Fruit fly (Drosophila melanogaster) whole organism, embryonic: ENCODE measurements around the gene RunxB.

Experiments
- ATbp ChIP-seq: fragments of 200-800 bp; sonication (Bioruptor generic); optimal IDR thresholded peaks from 2 replicates; lab custom pipeline; 2017; ENCODE audit warnings: missing biosample characterization, mild to moderate bottlenecking, missing genetic modification characterization, missing genetic modification reagents
- Adf1 ChIP-seq: fragments of 200-800 bp; sonication (Bioruptor generic); IDR thresholded peaks from 2 replicates; pipeline ENCODE4 v1.3.6; 2022; ENCODE audit warnings: missing biosample characterization, missing genetic modification characterization
- Bdp1 ChIP-seq: fragments of 200-800 bp; sonication (Bioruptor generic); optimal IDR thresholded peaks from 3 replicates; lab custom pipeline; 2016; ENCODE audit warnings: missing biosample characterization, missing genetic modification characterization
- C15 ChIP-seq: fragments of 200-800 bp; sonication (Bioruptor generic); IDR thresholded peaks from 3 replicates; pipeline ENCODE4 v1.3.6; 2022; ENCODE audit warnings: missing biosample characterization, missing genetic modification characterization
- CG10366 ChIP-seq: fragments of 200-800 bp; sonication (Bioruptor generic); IDR thresholded peaks from 2 replicates; pipeline ENCODE4 v1.3.6; 2022; ENCODE audit warnings: missing biosample characterization, missing genetic modification characterization
- CG11560 ChIP-seq: fragments of 200-800 bp; sonication (Bioruptor generic); IDR thresholded peaks from 3 replicates; pipeline ENCODE4 v1.3.6; 2022; ENCODE audit warnings: missing biosample characterization, missing genetic modification characterization
- CG12071 ChIP-seq: fragments of 200-800 bp; sonication (Bioruptor generic); optimal IDR thresholded peaks from 3 replicates; lab custom pipeline; 2018; ENCODE audit warnings: missing biosample characterization, mild to moderate bottlenecking, missing genetic modification characterization
- CG12236 ChIP-seq: fragments of 200-800 bp; sonication (Bioruptor generic); optimal IDR thresholded peaks from 2 replicates; lab custom pipeline; 2016; ENCODE audit warnings: missing biosample characterization, missing genetic modification characterization
- CG14667 ChIP-seq: fragments of 200-800 bp; sonication (Bioruptor generic); IDR thresholded peaks from 2 replicates; pipeline ENCODE4 v1.3.6; 2022; ENCODE audit warnings: missing biosample characterization, missing genetic modification characterization
- CG14710 ChIP-seq: fragments of 200-800 bp; sonication (Bioruptor generic); optimal IDR thresholded peaks from 3 replicates; lab custom pipeline; 2019; ENCODE audit warnings: missing biosample characterization, mild to moderate bottlenecking, missing genetic modification characterization, moderate library complexity
- CG15011 ChIP-seq: fragments of 200-800 bp; sonication (Bioruptor generic); optimal IDR thresholded peaks from 3 replicates; lab custom pipeline; 2018; ENCODE audit warnings: missing biosample characterization, mild to moderate bottlenecking, missing genetic modification characterization
- CG1603 ChIP-seq: fragments of 200-800 bp; sonication (Bioruptor generic); optimal IDR thresholded peaks from 2 replicates; lab custom pipeline; 2019; ENCODE audit warnings: missing biosample characterization, mild to moderate bottlenecking, missing genetic modification characterization, moderate library complexity
- CG18262 ChIP-seq: fragments of 200-800 bp; optimal IDR thresholded peaks from 3 replicates; lab custom pipeline; 2019; ENCODE audit warnings: missing biosample characterization, mild to moderate bottlenecking, missing genetic modification characterization, moderate library complexity
- CG2202 ChIP-seq: fragments of 200-800 bp; sonication (Bioruptor generic); optimal IDR thresholded peaks from 2 replicates; lab custom pipeline; 2018; ENCODE audit warnings: missing biosample characterization, mild to moderate bottlenecking, missing genetic modification characterization
- CG2875 ChIP-seq: fragments of 200-800 bp; sonication (Bioruptor generic); optimal IDR thresholded peaks from 2 replicates; lab custom pipeline; 2017; ENCODE audit warnings: missing biosample characterization, mild to moderate bottlenecking, missing genetic modification characterization, missing genetic modification reagents
- CG2889 ChIP-seq: fragments of 200-800 bp; sonication (Bioruptor generic); IDR thresholded peaks from 3 replicates; pipeline ENCODE4 v1.3.6; 2022; ENCODE audit warnings: missing biosample characterization, missing genetic modification characterization
- CG30431 ChIP-seq: fragments of 200-800 bp; sonication (Bioruptor generic); optimal IDR thresholded peaks from 2 replicates; lab custom pipeline; 2017; ENCODE audit warnings: missing biosample characterization, missing genetic modification characterization
- CG31441 ChIP-seq: fragments of 200-800 bp; sonication (Bioruptor generic); IDR thresholded peaks from 2 replicates; pipeline ENCODE4 v1.3.6; 2022; ENCODE audit warnings: missing biosample characterization, missing genetic modification characterization
- CG33557 ChIP-seq: fragments of 200-800 bp; sonication (Bioruptor generic); optimal IDR thresholded peaks from 2 replicates; lab custom pipeline; 2019; ENCODE audit warnings: missing biosample characterization, mild to moderate bottlenecking, missing genetic modification characterization, moderate library complexity
- CG4328 ChIP-seq: fragments of 200-800 bp; sonication (Bioruptor generic); optimal IDR thresholded peaks from 3 replicates; lab custom pipeline; 2017; ENCODE audit warnings: missing biosample characterization, missing genetic modification reagents, missing genetic modification characterization
- CG4617 ChIP-seq: fragments of 200-800 bp; sonication (Bioruptor generic); optimal IDR thresholded peaks from 3 replicates; lab custom pipeline; 2016; ENCODE audit warnings: missing biosample characterization, missing genetic modification characterization, borderline replicate concordance
- CG4730 ChIP-seq: fragments of 200-800 bp; sonication (Bioruptor generic); IDR thresholded peaks from 2 replicates; pipeline ENCODE4 v1.3.6; 2022; ENCODE audit warnings: missing biosample characterization, missing genetic modification characterization
- CG7271 ChIP-seq: fragments of 200-800 bp; sonication (Bioruptor generic); optimal IDR thresholded peaks from 2 replicates; lab custom pipeline; 2018; ENCODE audit warnings: missing biosample characterization, mild to moderate bottlenecking, missing genetic modification characterization, moderate library complexity
- CG7357 ChIP-seq: fragments of 200-800 bp; sonication (Bioruptor generic); IDR thresholded peaks from 3 replicates; pipeline ENCODE4 v1.3.6; 2022; ENCODE audit warnings: missing biosample characterization, missing genetic modification characterization
- CG7372 ChIP-seq: fragments of 200-800 bp; sonication (Bioruptor generic); IDR thresholded peaks from 2 replicates; pipeline ENCODE4 v1.3.6; 2022; ENCODE audit warnings: missing biosample characterization, missing genetic modification characterization
- CG7839 ChIP-seq: fragments of 200-800 bp; sonication (Bioruptor generic); optimal IDR thresholded peaks from 3 replicates; lab custom pipeline; 2018; ENCODE audit warnings: missing biosample characterization, mild to moderate bottlenecking, missing genetic modification characterization, moderate library complexity
- CG8089 ChIP-seq: fragments of 200-800 bp; sonication (Bioruptor generic); optimal IDR thresholded peaks from 3 replicates; lab custom pipeline; 2016; ENCODE audit warnings: missing biosample characterization, missing genetic modification characterization
- CG9932 ChIP-seq: fragments of 200-800 bp; sonication (Bioruptor generic); IDR thresholded peaks from 2 replicates; pipeline ENCODE4 v1.3.6; 2022; ENCODE audit warnings: missing biosample characterization, missing genetic modification characterization
- D ChIP-seq, 2 experiments: fragments of 200-800 bp in 1 of 2; fragments of >200 bp in 1 of 2; sonication (Bioruptor generic) in 1 of 2; optimal IDR thresholded peaks; 2 replicates in 1 of 2; 3 replicates in 1 of 2; lab custom pipeline; 2017; ENCODE audit warnings: mild to moderate bottlenecking in 1 of 2, missing biosample characterization in 1 of 2, missing genetic modification characterization in 1 of 2, missing genetic modification reagents in 1 of 2
- HLH4C ChIP-seq: fragments of 200-800 bp; sonication (Bioruptor generic); IDR thresholded peaks from 3 replicates; pipeline ENCODE4 v1.3.6; 2022; ENCODE audit warnings: missing biosample characterization, missing genetic modification characterization; ENCODE audit not compliant: partially characterized antibody
- Max ChIP-seq: fragments of 200-800 bp; sonication (Bioruptor generic); optimal IDR thresholded peaks from 2 replicates; lab custom pipeline; 2016; ENCODE audit warnings: missing biosample characterization, mild to moderate bottlenecking, missing genetic modification characterization
- Mes4 ChIP-seq: fragments of 200-800 bp; sonication (Bioruptor generic); optimal IDR thresholded peaks from 2 replicates; lab custom pipeline; 2016; ENCODE audit warnings: missing biosample characterization, missing genetic modification characterization
- Six4 ChIP-seq: fragments of 200-800 bp; sonication (Bioruptor generic); optimal IDR thresholded peaks from 2 replicates; lab custom pipeline; 2016; ENCODE audit warnings: missing biosample characterization, missing genetic modification characterization
- ab ChIP-seq: fragments of 200-800 bp; sonication (Bioruptor generic); optimal IDR thresholded peaks from 2 replicates; lab custom pipeline; 2016; ENCODE audit warnings: missing biosample characterization, missing genetic modification characterization
- cad ChIP-seq: fragments of >200 bp; optimal IDR thresholded peaks from 2 replicates; lab custom pipeline; 2017; ENCODE audit warnings: missing biosample characterization, missing genetic modification characterization
- dati ChIP-seq: fragments of 200-800 bp; sonication (Bioruptor generic); IDR thresholded peaks from 2 replicates; pipeline ENCODE4 v1.3.6; 2022; ENCODE audit warnings: missing biosample characterization, missing genetic modification characterization
- dysf ChIP-seq: fragments of 200-800 bp; sonication (Bioruptor generic); IDR thresholded peaks from 3 replicates; pipeline ENCODE4 v1.3.6; 2022; ENCODE audit warnings: missing biosample characterization, missing genetic modification characterization
- emc ChIP-seq: fragments of 200-800 bp; sonication (Bioruptor generic); optimal IDR thresholded peaks from 2 replicates; lab custom pipeline; 2016; ENCODE audit warnings: missing biosample characterization, missing genetic modification characterization
- fru ChIP-seq: fragments of >200 bp; optimal IDR thresholded peaks from 2 replicates; lab custom pipeline; 2017
- gsb-n ChIP-seq: fragments of 200-800 bp; sonication (Bioruptor generic); optimal IDR thresholded peaks from 3 replicates; lab custom pipeline; 2018; ENCODE audit warnings: missing biosample characterization, mild to moderate bottlenecking, missing genetic modification characterization
- her ChIP-seq: fragments of 200-800 bp; sonication (Bioruptor generic); optimal IDR thresholded peaks from 2 replicates; lab custom pipeline; 2016; ENCODE audit warnings: missing biosample characterization, missing genetic modification characterization
- kah ChIP-seq: fragments of 200-800 bp; sonication (Bioruptor generic); optimal IDR thresholded peaks from 2 replicates; lab custom pipeline; 2018; ENCODE audit warnings: missing biosample characterization, mild to moderate bottlenecking, missing genetic modification characterization
- klu ChIP-seq: fragments of 200-800 bp; sonication (Bioruptor generic); IDR thresholded peaks from 2 replicates; pipeline ENCODE4 v1.3.6; 2022; ENCODE audit warnings: missing biosample characterization, missing genetic modification characterization
- nom ChIP-seq: fragments of 200-800 bp; sonication (Bioruptor generic); optimal IDR thresholded peaks from 2 replicates; lab custom pipeline; 2017; ENCODE audit warnings: missing biosample characterization, missing genetic modification characterization, mild to moderate bottlenecking, moderate library complexity, missing genetic modification reagents
- org-1 ChIP-seq: fragments of 200-800 bp; sonication (Bioruptor generic); optimal IDR thresholded peaks from 2 replicates; lab custom pipeline; 2017; ENCODE audit warnings: missing biosample characterization, missing genetic modification characterization
- p53 ChIP-seq: fragments of 200-800 bp; sonication (Bioruptor generic); optimal IDR thresholded peaks from 2 replicates; lab custom pipeline; 2016; ENCODE audit warnings: missing biosample characterization, missing genetic modification characterization
- sc ChIP-seq, 3 experiments: fragments of >200 bp in 2 of 3; fragments of 200-800 bp in 1 of 3; sonication (Bioruptor generic) in 1 of 3; optimal IDR thresholded peaks; 2 replicates in 2 of 3; 3 replicates in 1 of 3; lab custom pipeline; 2017; ENCODE audit warnings: mild to moderate bottlenecking in 1 of 3, missing biosample characterization in 1 of 3, missing genetic modification characterization in 1 of 3, missing genetic modification reagents in 1 of 3
- yki ChIP-seq: fragments of >200 bp; optimal IDR thresholded peaks from 3 replicates; lab custom pipeline; 2018
- zen2 ChIP-seq: fragments of 200-800 bp; sonication (Bioruptor generic); IDR thresholded peaks from 3 replicates; pipeline ENCODE4 v1.3.6; 2022; ENCODE audit warnings: missing biosample characterization, missing genetic modification characterization; ENCODE audit not compliant: partially characterized antibody

Gene RunxB

DNA sequence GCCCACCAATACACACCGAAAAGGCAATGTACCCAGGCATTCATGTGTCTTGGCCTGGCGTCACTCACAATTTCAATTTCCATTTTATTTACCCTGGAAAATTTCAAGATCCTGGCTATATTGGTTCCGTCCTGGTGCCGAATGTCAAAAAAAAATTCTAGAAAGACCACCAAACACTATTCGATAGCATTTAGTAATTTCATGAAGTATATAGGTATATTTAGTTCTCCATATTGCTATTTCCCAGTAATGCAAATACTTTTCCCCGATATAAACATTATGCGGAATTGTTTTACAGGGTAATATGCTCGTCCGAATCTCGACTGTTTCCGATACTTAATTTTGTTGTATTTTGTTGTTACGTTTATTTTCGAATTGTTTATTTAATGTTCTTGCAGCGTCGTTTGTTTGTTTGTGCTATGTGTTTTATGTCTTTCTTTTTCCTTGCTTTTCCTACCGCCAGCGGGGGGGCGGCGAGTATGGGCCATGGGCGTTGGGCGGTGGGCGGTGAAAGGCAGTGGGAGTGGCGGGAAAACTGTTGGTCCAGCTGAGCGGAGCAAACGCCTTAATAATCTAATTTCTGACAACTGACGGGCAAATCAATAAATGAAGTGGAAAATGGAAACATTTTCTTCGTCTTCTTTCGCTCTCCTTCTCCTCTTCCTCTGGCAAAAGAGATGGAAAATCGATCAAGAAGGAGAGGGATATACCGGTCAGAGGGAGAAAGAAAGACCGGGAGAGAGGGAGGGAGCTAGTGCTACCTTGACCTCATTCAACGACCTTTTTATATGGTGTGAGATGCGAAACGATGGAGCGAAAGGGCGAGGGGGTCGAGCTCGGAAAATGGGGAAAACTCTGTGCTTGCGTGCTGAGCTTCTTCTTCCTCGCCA is 42.3 kb upstream of the RunxB start (continued):
- 0 out of 2 replicates have a peak, but pooled peaks have one; percentile 35 for TF ChIP-seq CG7372 (GFP tag; lab: Robert Waterston, UW)
- no peak for TF ChIP-seq CG12071 (GFP tag; lab: Kevin White, UChicago)
- no peak for TF ChIP-seq CG7271 (tag; lab: Kevin White, UChicago)
- no peak for TF ChIP-seq CG4328
- TF ChIP-seq p53 (GFP tag; lab: Kevin White, UChicago): no peak
- 0 out of 2 replicates have a peak, but pooled peaks have one; percentile 24 for TF ChIP-seq CG9932 (GFP tag; lab: Robert Waterston, UW)
- no peak for TF ChIP-seq CG2889 (GFP tag; lab: Robert Waterston, UW)
- TF ChIP-seq ab: peak; percentile 10
- TF ChIP-seq Mes4 (GFP tag; lab: Kevin White, UChicago): peak; percentile 54
- no peak for TF ChIP-seq emc
- TF ChIP-seq CG14710: peak; percentile 47
- TF ChIP-seq Adf1: no peak
- TF ChIP-seq CG10366 (GFP tag; lab: Robert Waterston, UW): peak; percentile 51; the same call in 1 of the 2 replicates
- peak; percentile 71 for TF ChIP-seq CG18262 (tag; lab: Kevin White, UChicago)
- peak; percentile 35 for TF ChIP-seq CG33557 (GFP tag; lab: Kevin White, UChicago)
- TF ChIP-seq dati (GFP tag; lab: Robert Waterston, UW): no peak
- no peak for TF ChIP-seq CG4617
- no peak for TF ChIP-seq zen2
- no peak for TF ChIP-seq nom
- TF ChIP-seq CG2202: peak; percentile 34
- TF ChIP-seq CG15011 (GFP tag; lab: Kevin White, UChicago): peak; percentile 46
- no peak for TF ChIP-seq CG4730 (GFP tag; lab: Robert Waterston, UW)
- no peak for TF ChIP-seq CG30431 (GFP tag; lab: Kevin White, UChicago)
- 0 out of 3 replicates have a peak, but pooled peaks have one; percentile 11 for TF ChIP-seq CG7357
- TF ChIP-seq CG8089 (GFP tag; lab: Kevin White, UChicago): peak; percentile 29
- no peak for TF ChIP-seq D (optimal IDR thresholded peaks at IDR 0.05; lab: Kevin White, UChicago)
- peak; percentile 61 for TF ChIP-seq D (GFP tag; optimal IDR thresholded peaks at IDR 0.05; lab: Kevin White, UChicago)
- TF ChIP-seq HLH4C (GFP tag; lab: Robert Waterston, UW): no peak
- peak; percentile 27 for TF ChIP-seq gsb-n (tag; lab: Kevin White, UChicago)
- TF ChIP-seq ATbp (GFP tag; lab: Kevin White, UChicago): peak; percentile 52
- TF ChIP-seq CG7839: peak; percentile 68
- TF ChIP-seq C15 (GFP tag; lab: Robert Waterston, UW): no peak
- TF ChIP-seq her: peak; percentile 0
- TF ChIP-seq CG11560 (tag; lab: Robert Waterston, UW): no peak
- peak; percentile 63; the same call in 2 of the 3 replicates for TF ChIP-seq dysf (GFP tag; lab: Robert Waterston, UW)
- TF ChIP-seq kah (GFP tag; lab: Kevin White, UChicago): no peak
- TF ChIP-seq CG12236: no peak
- TF ChIP-seq klu (GFP tag; lab: Robert Waterston, UW): no peak
- TF ChIP-seq CG31441: peak; percentile 70
- TF ChIP-seq yki (lab: Kevin White, UChicago): no peak
- TF ChIP-seq cad (GFP tag; lab: Kevin White, UChicago): no peak
- peak; percentile 43 for TF ChIP-seq Bdp1 (GFP tag; lab: Kevin White, UChicago)
- no peak for TF ChIP-seq sc (optimal IDR thresholded peaks at IDR 0.05; lab: Kevin White, UChicago)
- peak; percentile 31 for TF ChIP-seq sc (GFP tag; optimal IDR thresholded peaks at IDR 0.05; lab: Kevin White, UChicago)
- no peak for TF ChIP-seq CG14667 (GFP tag; lab: Robert Waterston, UW)
- TF ChIP-seq Max: peak; percentile 43
- peak; percentile 46 for TF ChIP-seq org-1 (GFP tag; lab: Kevin White, UChicago)
- TF ChIP-seq CG1603 (tag; lab: Kevin White, UChicago): peak; percentile 66
- peak; percentile 36 for TF ChIP-seq CG2875 (GFP tag; lab: Kevin White, UChicago)
- TF ChIP-seq Six4 (GFP tag; lab: Kevin White, UChicago): peak; percentile 16
- no peak for TF ChIP-seq fru (lab: Kevin White, UChicago)
